Worm (Caenorhabditis elegans): Measurements from ENCODE around the gene gei-3.

DNA sequence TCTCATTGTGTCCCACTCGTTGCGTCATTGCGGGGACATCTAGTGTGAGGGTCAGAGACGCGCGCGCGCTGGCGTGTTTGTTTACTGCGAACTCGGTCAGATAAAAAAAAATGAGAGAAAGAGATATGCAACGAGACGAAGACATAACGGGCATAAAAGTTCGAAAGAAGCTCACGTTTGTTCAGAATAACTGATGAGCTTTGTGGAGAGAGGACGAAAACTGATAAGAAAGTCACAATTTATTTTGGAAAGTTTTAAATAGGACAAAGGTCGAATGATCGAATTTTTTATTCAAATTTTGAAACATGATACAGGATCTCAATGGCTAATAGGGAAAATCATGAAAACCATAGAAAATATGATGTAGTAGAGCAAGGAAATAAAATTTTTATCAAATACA is 39.6 kb upstream of the gei-3 start:
- TF ChIP-seq T22C8.4 (GFP tag; IDR thresholded peaks at IDR 0.05) (no peak), flt-1 (GFP tag; IDR thresholded peaks at IDR 0.05) (no peak), klf-2 (GFP tag; conservative IDR thresholded peaks at IDR 0.05) (no peak), med-1 (GFP tag; optimal IDR thresholded peaks at IDR 0.05; ENCODE audit: insufficient read depth) (no peak), ref-1 (GFP tag; conservative IDR thresholded peaks at IDR 0.05) (no peak), cog-1 (tag; optimal IDR thresholded peaks at IDR 0.05) (no peak), ztf-23 (GFP tag; IDR thresholded peaks at IDR 0.05) (no peak), ztf-29 (GFP tag; IDR thresholded peaks at IDR 0.05) (no peak), tab-1 (GFP tag; IDR thresholded peaks at IDR 0.05) (no peak)
